Worm (Caenorhabditis elegans): ENCODE data around the gene Y116F11A.3.

ce11 chrV:19741034-19741433 lies 12.2 kb downstream of the Y116F11A.3 start, which contains the start of gene W04E12.2:
- no peak for TF ChIP-seq nhr-77 (tag; optimal IDR thresholded peaks at IDR 0.05)
- TF ChIP-seq nhr-237 (tag; optimal IDR thresholded peaks at IDR 0.05), result no peak
- no peak for TF ChIP-seq ama-1 (optimal IDR thresholded peaks at IDR 0.05)
- no peak for TF ChIP-seq nhr-11 (tag; optimal IDR thresholded peaks at IDR 0.05)
- no peak for TF ChIP-seq egl-27 (tag; optimal IDR thresholded peaks at IDR 0.05)
- no peak for TF ChIP-seq unc-39 (tag; optimal IDR thresholded peaks at IDR 0.05)
- no peak for TF ChIP-seq zag-1 (tag; optimal IDR thresholded peaks at IDR 0.05)
- no peak for TF ChIP-seq elt-3 (tag; optimal IDR thresholded peaks at IDR 0.05)
- no peak for TF ChIP-seq lsy-2 (tag; optimal IDR thresholded peaks at IDR 0.05)
- TF ChIP-seq ceh-82 (tag; optimal IDR thresholded peaks at IDR 0.05), result no peak
- TF ChIP-seq F13H6.1 (tag; optimal IDR thresholded peaks at IDR 0.05), result no peak
- no peak for TF ChIP-seq nhr-12 (tag; optimal IDR thresholded peaks at IDR 0.05)
- no peak for TF ChIP-seq nhr-21 (tag; optimal IDR thresholded peaks at IDR 0.05)

All from whole organism, L2 larva.